Worm (Caenorhabditis elegans): ENCODE measurements around the gene gana-1.

- TF ChIP-seq dpl-1 (GFP tag; optimal IDR thresholded peaks at IDR 0.05) (no peak), unc-62 (GFP tag; optimal IDR thresholded peaks at IDR 0.05) (no peak), let-526 (GFP tag; IDR thresholded peaks at IDR 0.05) (no peak), ama-1 (optimal IDR thresholded peaks at IDR 0.05) (no peak), ama-1 (GFP tag; optimal IDR thresholded peaks at IDR 0.05) (no peak), bed-2 (GFP tag; IDR thresholded peaks at IDR 0.05) (no peak)
Observed at ce11 chrV:12070419-12070818, 16.6 kb upstream of the gana-1 start, which contains the start of gene kmo-1.

Data from whole organism, young adult.